Worm (Caenorhabditis elegans): Measurements from ENCODE around the gene fbxa-165.

DNA sequence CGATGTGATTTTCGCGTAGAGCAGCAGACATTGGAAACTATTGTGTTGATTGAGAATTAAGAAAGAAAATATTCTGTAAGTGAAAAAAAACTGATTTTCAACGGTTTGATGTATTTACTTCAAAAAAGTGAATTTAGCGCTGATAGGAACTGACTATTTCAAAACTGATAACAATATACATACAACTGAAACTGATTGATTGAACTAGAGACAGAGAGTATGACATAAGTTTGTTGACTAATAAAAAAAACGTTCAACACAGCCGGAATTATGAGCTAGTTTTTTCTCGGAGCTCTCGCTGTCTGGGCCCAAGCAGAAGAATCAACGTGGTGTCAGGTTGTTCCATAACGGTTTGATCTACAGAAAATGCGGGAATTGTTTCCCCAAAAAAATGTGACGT, 2.3 kb downstream of the fbxa-165 start, which contains the start of gene fbxa-164:
- TF ChIP-seq madf-8 (GFP tag; conservative IDR thresholded peaks at IDR 0.05) (no peak), F37B4.10 (GFP tag; IDR thresholded peaks at IDR 0.05) (no peak)

Measured in whole organism, young adult.